Worm (Caenorhabditis elegans) whole organism, young adult: ENCODE data around the gene C50E3.13.

Experiments
- T07F8.4 ChIP-seq: sonication (generic microtip); optimal IDR thresholded peaks from 2 replicates; lab custom pipeline; 2016; ENCODE audit warnings: mild to moderate bottlenecking, missing genetic modification characterization, moderate library complexity, missing compliant biosample characterization
- T26A5.8 ChIP-seq: sonication (generic microtip); optimal IDR thresholded peaks from 2 replicates; lab custom pipeline; 2016; ENCODE audit warnings: missing genetic modification characterization, missing compliant biosample characterization
- ama-1 ChIP-seq, 3 experiments: fragments of 150-350 bp in 1 of 3; sonication (generic microtip) in 2 of 3; optimal IDR thresholded peaks; 2 replicates each; lab custom pipeline; 2014 to 2018; ENCODE audit warnings: missing biosample characterization in 2 of 3, missing genetic modification characterization in 2 of 3, missing genetic modification reagents in 2 of 3
- atf-7 ChIP-seq: sonication (generic microtip); optimal IDR thresholded peaks from 2 replicates; lab custom pipeline; 2017; ENCODE audit warnings: mild to moderate bottlenecking, missing genetic modification characterization, missing compliant biosample characterization
- athp-1 ChIP-seq: sonication (generic microtip); optimal IDR thresholded peaks from 2 replicates; lab custom pipeline; 2017; ENCODE audit warnings: mild to moderate bottlenecking, missing genetic modification characterization, missing compliant biosample characterization
- attf-6 ChIP-seq: fragments of 200-800 bp; sonication (Bioruptor generic); IDR thresholded peaks from 2 replicates; pipeline ENCODE4 v1.3.6; 2022; ENCODE audit warnings: missing genetic modification reagents, missing genetic modification characterization, missing compliant biosample characterization
- cebp-1 ChIP-seq, 2 experiments: fragments of 200-800 bp in 1 of 2; sonication (Bioruptor generic) in 1 of 2; sonication (generic microtip) in 1 of 2; IDR thresholded peaks in 1 of 2; optimal IDR thresholded peaks in 1 of 2; 2 replicates each; pipeline versions ENCODE4 v1.3.6 to Lab custom; 2017 to 2022; ENCODE audit warnings: missing compliant biosample characterization in 2 of 2, missing genetic modification characterization in 2 of 2, mild to moderate bottlenecking in 1 of 2, missing genetic modification reagents in 1 of 2, moderate library complexity in 1 of 2
- cebp-2 ChIP-seq: fragments of 200-800 bp; sonication (Bioruptor generic); IDR thresholded peaks from 2 replicates; pipeline ENCODE4 v1.3.6; 2022; ENCODE audit warnings: missing genetic modification characterization, missing compliant biosample characterization
- ceh-58 ChIP-seq: fragments of 200-800 bp; sonication (Bioruptor generic); IDR thresholded peaks from 2 replicates; pipeline ENCODE4 v1.3.6; 2022; ENCODE audit warnings: missing genetic modification characterization, missing compliant biosample characterization
- him-1 ChIP-seq: sonication (generic microtip); optimal IDR thresholded peaks from 2 replicates; lab custom pipeline; 2016; ENCODE audit warnings: missing genotype, missing genetic modification reagents, missing genetic modification characterization, missing compliant biosample characterization
- lir-1 ChIP-seq: fragments of 200-800 bp; sonication (Bioruptor generic); conservative IDR thresholded peaks from 2 replicates; pipeline ENCODE4 v1.3.6; 2022; ENCODE audit warnings: missing genetic modification reagents, missing genetic modification characterization, missing compliant biosample characterization
- madf-10 ChIP-seq: sonication (generic microtip); optimal IDR thresholded peaks from 2 replicates; lab custom pipeline; 2016; ENCODE audit warnings: mild to moderate bottlenecking, missing genetic modification characterization, missing compliant biosample characterization
- unc-62 ChIP-seq: fragments of 150-350 bp; optimal IDR thresholded peaks from 2 replicates; lab custom pipeline; 2014; ENCODE audit warnings: missing biosample characterization, missing genetic modification reagents, missing genetic modification characterization
- ztf-25 ChIP-seq: fragments of 200-800 bp; sonication (Bioruptor generic); IDR thresholded peaks from 2 replicates; pipeline ENCODE4 v1.3.6; 2022; ENCODE audit warnings: missing genetic modification reagents, missing genetic modification characterization, missing compliant biosample characterization

DNA sequence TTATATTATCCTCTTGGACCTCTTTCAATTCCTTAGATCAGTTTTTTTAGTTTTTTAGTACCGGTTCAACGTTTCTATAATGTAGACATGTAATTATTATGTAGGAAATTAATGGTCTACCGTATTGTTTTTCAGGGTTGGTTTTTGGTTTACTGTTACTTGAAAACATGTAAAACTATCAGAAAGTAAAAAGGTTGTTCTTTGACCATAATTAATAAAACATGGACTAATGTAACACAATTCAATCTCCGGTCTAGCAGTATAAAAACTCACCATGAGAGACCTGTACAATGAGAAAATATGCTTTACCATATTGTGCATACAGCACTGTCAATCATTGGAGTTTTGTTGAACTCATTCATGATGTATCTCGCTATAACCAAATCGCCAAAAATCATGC, 11.4 kb upstream of the C50E3.13 start, which contains the start of gene srd-29:
- TF ChIP-seq cebp-2 (no peak), cebp-1 (GFP tag; IDR thresholded peaks at IDR 0.05; lab: Robert Waterston, UW) (no peak), cebp-1 (tag; optimal IDR thresholded peaks at IDR 0.05; lab: Kevin White, UChicago) (no peak), ztf-25 (GFP tag; lab: Robert Waterston, UW) (no peak), ceh-58 (GFP tag; lab: Robert Waterston, UW) (no peak), attf-6 (GFP tag; lab: Robert Waterston, UW) (no peak), athp-1 (no peak), lir-1 (GFP tag; lab: Robert Waterston, UW) (no peak), T07F8.4 (no peak), atf-7 (tag; lab: Kevin White, UChicago) (no peak), unc-62 (GFP tag; lab: Kevin White, UChicago) (no peak), him-1 (no peak), T26A5.8 (no peak), ama-1 (optimal IDR thresholded peaks at IDR 0.05; lab: Kevin White, UChicago) (no peak), ama-1 (GFP tag; optimal IDR thresholded peaks at IDR 0.05; lab: Kevin White, UChicago) (no peak), madf-10 (tag; lab: Kevin White, UChicago) (no peak)
